Comparison of ENCODE assay signal across 1 fruit fly cellular context in genomic region chr3L:3259703-3260102, dm6.
TF ChIP-seq lines count a peak whose summit lies in the region.

No protein-coding gene starts in this region.

TF ChIP-seq in whole organism, embryonic, 481 proteins besides CTCF, POLR2A, EP300 and RAD21 (continued from another document and continues in another):
- TF ChIP-seq unpg (GFP tag; optimal IDR thresholded peaks at IDR 0.05; lab: Kevin White, UChicago) (peak; percentile 7), Poxn (GFP tag; IDR thresholded peaks at IDR 0.05; lab: Robert Waterston, UW) (no peak), pnt (GFP tag; optimal IDR thresholded peaks at IDR 0.05; lab: Kevin White, UChicago) (no peak), gem (tag; optimal IDR thresholded peaks at IDR 0.05; lab: Kevin White, UChicago) (peak; percentile 24), Dp (GFP tag; optimal IDR thresholded peaks at IDR 0.05; lab: Kevin White, UChicago) (no peak), lov (optimal IDR thresholded peaks at IDR 0.05; lab: Kevin White, UChicago) (no peak), lov (GFP tag; IDR thresholded peaks at IDR 0.05; lab: Robert Waterston, UW) (no peak), D (optimal IDR thresholded peaks at IDR 0.05; lab: Kevin White, UChicago) (no peak), D (GFP tag; optimal IDR thresholded peaks at IDR 0.05; lab: Kevin White, UChicago) (no peak), Nf-YA (GFP tag; IDR thresholded peaks at IDR 0.05; lab: Robert Waterston, UW) (no peak), CG8944 (GFP tag; optimal IDR thresholded peaks at IDR 0.05; lab: Kevin White, UChicago) (no peak), Drgx (GFP tag; IDR thresholded peaks at IDR 0.05; lab: Robert Waterston, UW) (peak; percentile 92), Hr39 (optimal IDR thresholded peaks at IDR 0.05; lab: Kevin White, UChicago) (no peak), CG4707 (GFP tag; optimal IDR thresholded peaks at IDR 0.05; lab: Kevin White, UChicago) (no peak), crc (GFP tag; optimal IDR thresholded peaks at IDR 0.05; lab: Kevin White, UChicago) (no peak), CG2712 (tag; optimal IDR thresholded peaks at IDR 0.05; lab: Kevin White, UChicago) (peak; percentile 16), zen (tag; optimal IDR thresholded peaks at IDR 0.05; lab: Kevin White, UChicago) (no peak), CG16813 (GFP tag; IDR thresholded peaks at IDR 0.05; lab: Robert Waterston, UW; ENCODE audit: partially characterized antibody) (no peak), Ets65A (GFP tag; lab: Kevin White, UChicago) (no peak), NC2β (GFP tag; optimal IDR thresholded peaks at IDR 0.05; lab: Kevin White, UChicago) (no peak), CG4854 (GFP tag; optimal IDR thresholded peaks at IDR 0.05; lab: Kevin White, UChicago) (no peak), CG4282 (GFP tag; optimal IDR thresholded peaks at IDR 0.05; lab: Kevin White, UChicago) (no peak), CG9215 (GFP tag; IDR thresholded peaks at IDR 0.05; lab: Robert Waterston, UW) (no peak), shn (GFP tag; optimal IDR thresholded peaks at IDR 0.05; lab: Kevin White, UChicago) (no peak), CG18262 (tag; optimal IDR thresholded peaks at IDR 0.05; lab: Kevin White, UChicago) (peak; percentile 1), Ada2b (GFP tag; IDR thresholded peaks at IDR 0.05; lab: Robert Waterston, UW) (peak; percentile 42; the same call in 1 of the 2 replicates), sc (optimal IDR thresholded peaks at IDR 0.05; lab: Kevin White, UChicago) (no peak), sc (GFP tag; optimal IDR thresholded peaks at IDR 0.05; lab: Kevin White, UChicago) (no peak), lmd (GFP tag; IDR thresholded peaks at IDR 0.05; lab: Robert Waterston, UW) (peak; percentile 28; the same call in 1 of the 2 replicates), Ssrp (tag; optimal IDR thresholded peaks at IDR 0.05; lab: Kevin White, UChicago) (no peak), CG9727 (GFP tag; optimal IDR thresholded peaks at IDR 0.05; lab: Kevin White, UChicago) (no peak), Med (GFP tag; lab: Kevin White, UChicago) (peak; percentile 50), phol (tag; optimal IDR thresholded peaks at IDR 0.05; lab: Kevin White, UChicago) (peak; percentile 9), gfzf (GFP tag; optimal IDR thresholded peaks at IDR 0.05; lab: Kevin White, UChicago) (no peak), CG17328 (GFP tag; IDR thresholded peaks at IDR 0.05; lab: Robert Waterston, UW) (no peak), BEAF-32 (GFP tag; optimal IDR thresholded peaks at IDR 0.05; lab: Kevin White, UChicago) (no peak), nerfin-2 (GFP tag; IDR thresholded peaks at IDR 0.05; lab: Robert Waterston, UW; ENCODE audit: partially characterized antibody) (no peak), MBD-R2 (GFP tag; IDR thresholded peaks at IDR 0.05; lab: Robert Waterston, UW) (no peak), B-H1 (GFP tag; IDR thresholded peaks at IDR 0.05; lab: Robert Waterston, UW) (no peak), CG15696 (tag; optimal IDR thresholded peaks at IDR 0.05; lab: Kevin White, UChicago) (no peak), CG11695 (GFP tag; IDR thresholded peaks at IDR 0.05; lab: Robert Waterston, UW) (0 out of 3 replicates have a peak, but pooled peaks have one; percentile 16), HLH3B (GFP tag; IDR thresholded peaks at IDR 0.05; lab: Robert Waterston, UW) (no peak), Camta (GFP tag; optimal IDR thresholded peaks at IDR 0.05; lab: Kevin White, UChicago) (no peak), CG7357 (GFP tag; IDR thresholded peaks at IDR 0.05; lab: Robert Waterston, UW) (no peak), CG2202 (tag; optimal IDR thresholded peaks at IDR 0.05; lab: Kevin White, UChicago) (no peak), CG18764 (GFP tag; optimal IDR thresholded peaks at IDR 0.05; lab: Kevin White, UChicago) (no peak), CG12769 (tag; optimal IDR thresholded peaks at IDR 0.05; lab: Kevin White, UChicago) (no peak), CG3065 (GFP tag; optimal IDR thresholded peaks at IDR 0.05; lab: Kevin White, UChicago) (no peak), CG11093 (GFP tag; IDR thresholded peaks at IDR 0.05; lab: Robert Waterston, UW) (no peak), CG12155 (GFP tag; optimal IDR thresholded peaks at IDR 0.05; lab: Kevin White, UChicago) (no peak), CG14667 (GFP tag; IDR thresholded peaks at IDR 0.05; lab: Robert Waterston, UW) (no peak), CG34422 (GFP tag; IDR thresholded peaks at IDR 0.05; lab: Robert Waterston, UW) (no peak), chn (GFP tag; optimal IDR thresholded peaks at IDR 0.05; lab: Kevin White, UChicago) (no peak), tio (GFP tag; optimal IDR thresholded peaks at IDR 0.05; lab: Kevin White, UChicago) (no peak), CG14014 (GFP tag; IDR thresholded peaks at IDR 0.05; lab: Robert Waterston, UW) (no peak), ham (GFP tag; IDR thresholded peaks at IDR 0.05; lab: Robert Waterston, UW) (no peak), E2f1 (GFP tag; IDR thresholded peaks at IDR 0.05; lab: Robert Waterston, UW) (no peak), CG6683 (GFP tag; optimal IDR thresholded peaks at IDR 0.05; lab: Kevin White, UChicago) (no peak), BtbVII (GFP tag; optimal IDR thresholded peaks at IDR 0.05; lab: Kevin White, UChicago) (no peak), Atf3 (GFP tag; optimal IDR thresholded peaks at IDR 0.05; lab: Kevin White, UChicago) (no peak), Blimp-1 (GFP tag; optimal IDR thresholded peaks at IDR 0.05; lab: Kevin White, UChicago) (peak; percentile 27), CG5245 (GFP tag; optimal IDR thresholded peaks at IDR 0.05; lab: Kevin White, UChicago) (no peak), slp2 (GFP tag; optimal IDR thresholded peaks at IDR 0.05; lab: Kevin White, UChicago) (no peak), esg (GFP tag; conservative IDR thresholded peaks at IDR 0.05; lab: Robert Waterston, UW) (no peak), Atf6 (GFP tag; IDR thresholded peaks at IDR 0.05; lab: Robert Waterston, UW) (no peak), CG10654 (GFP tag; optimal IDR thresholded peaks at IDR 0.05; lab: Kevin White, UChicago) (no peak), CG32772 (GFP tag; IDR thresholded peaks at IDR 0.05; lab: Robert Waterston, UW) (no peak), grau (tag; optimal IDR thresholded peaks at IDR 0.05; lab: Kevin White, UChicago) (no peak), CG6254 (GFP tag; optimal IDR thresholded peaks at IDR 0.05; lab: Kevin White, UChicago) (no peak), vfl (GFP tag; optimal IDR thresholded peaks at IDR 0.05; lab: Kevin White, UChicago) (no peak), CG7839 (tag; optimal IDR thresholded peaks at IDR 0.05; lab: Kevin White, UChicago) (no peak), Dref (GFP tag; IDR thresholded peaks at IDR 0.05; lab: Robert Waterston, UW) (no peak), dmrt99B (tag; optimal IDR thresholded peaks at IDR 0.05; lab: Kevin White, UChicago) (peak; percentile 1), H2.0 (GFP tag; IDR thresholded peaks at IDR 0.05; lab: Robert Waterston, UW) (no peak), dan (GFP tag; IDR thresholded peaks at IDR 0.05; lab: Robert Waterston, UW) (no peak), CG11504 (tag; optimal IDR thresholded peaks at IDR 0.05; lab: Kevin White, UChicago) (peak; percentile 12), ara (GFP tag; IDR thresholded peaks at IDR 0.05; lab: Robert Waterston, UW) (no peak), CG10959 (GFP tag; IDR thresholded peaks at IDR 0.05; lab: Robert Waterston, UW) (no peak), CG11085 (GFP tag; IDR thresholded peaks at IDR 0.05; lab: Robert Waterston, UW) (no peak), Hr3 (GFP tag; optimal IDR thresholded peaks at IDR 0.05; lab: Kevin White, UChicago) (no peak), pzg (GFP tag; optimal IDR thresholded peaks at IDR 0.05; lab: Kevin White, UChicago) (no peak), Bteb2 (GFP tag; optimal IDR thresholded peaks at IDR 0.05; lab: Kevin White, UChicago) (no peak), CG31441 (GFP tag; IDR thresholded peaks at IDR 0.05; lab: Robert Waterston, UW) (0 out of 2 replicates have a peak, but pooled peaks have one; percentile 16), Antp (GFP tag; optimal IDR thresholded peaks at IDR 0.05; lab: Kevin White, UChicago) (no peak), HLH54F (GFP tag; optimal IDR thresholded peaks at IDR 0.05; lab: Kevin White, UChicago) (no peak), row (GFP tag; IDR thresholded peaks at IDR 0.05; lab: Robert Waterston, UW) (0 out of 3 replicates have a peak, but pooled peaks have one; percentile 11), Xbp1 (GFP tag; optimal IDR thresholded peaks at IDR 0.05; lab: Kevin White, UChicago) (no peak), h (optimal IDR thresholded peaks at IDR 0.05; lab: Kevin White, UChicago) (no peak), lola (GFP tag; optimal IDR thresholded peaks at IDR 0.05; lab: Kevin White, UChicago) (no peak), CG1603 (tag; optimal IDR thresholded peaks at IDR 0.05; lab: Kevin White, UChicago) (peak; percentile 24), CG11247 (GFP tag; IDR thresholded peaks at IDR 0.05; lab: Robert Waterston, UW) (no peak), CG15601 (tag; optimal IDR thresholded peaks at IDR 0.05; lab: Kevin White, UChicago) (no peak), slbo (GFP tag; IDR thresholded peaks at IDR 0.05; lab: Robert Waterston, UW) (no peak), CG4730 (GFP tag; IDR thresholded peaks at IDR 0.05; lab: Robert Waterston, UW) (0 out of 2 replicates have a peak, but pooled peaks have one; percentile 27), lbe (GFP tag; optimal IDR thresholded peaks at IDR 0.05; lab: Kevin White, UChicago) (peak; percentile 49), CG31224 (GFP tag; IDR thresholded peaks at IDR 0.05; lab: Robert Waterston, UW) (no peak), Gug (GFP tag; IDR thresholded peaks at IDR 0.05; lab: Robert Waterston, UW) (no peak), CHES-1-like (GFP tag; optimal IDR thresholded peaks at IDR 0.05; lab: Kevin White, UChicago) (no peak), ewg (GFP tag; optimal IDR thresholded peaks at IDR 0.05; lab: Kevin White, UChicago) (no peak), CG9817 (tag; optimal IDR thresholded peaks at IDR 0.05; lab: Kevin White, UChicago) (no peak), CG4360 (GFP tag; IDR thresholded peaks at IDR 0.05; lab: Robert Waterston, UW) (no peak), CG15479 (GFP tag; optimal IDR thresholded peaks at IDR 0.05; lab: Kevin White, UChicago) (no peak), CG13894 (tag; optimal IDR thresholded peaks at IDR 0.05; lab: Kevin White, UChicago) (no peak), her (GFP tag; optimal IDR thresholded peaks at IDR 0.05; lab: Kevin White, UChicago) (no peak), sens (GFP tag; lab: Kevin White, UChicago) (peak; percentile 72), CG2116 (GFP tag; optimal IDR thresholded peaks at IDR 0.05; lab: Kevin White, UChicago) (no peak), inv (GFP tag; IDR thresholded peaks at IDR 0.05; lab: Robert Waterston, UW; ENCODE audit: partially characterized antibody) (no peak), jumu (GFP tag; optimal IDR thresholded peaks at IDR 0.05; lab: Kevin White, UChicago) (no peak), NfI (GFP tag; optimal IDR thresholded peaks at IDR 0.05; lab: Kevin White, UChicago) (no peak), vvl (GFP tag; IDR thresholded peaks at IDR 0.05; lab: Robert Waterston, UW) (no peak), Elba2 (GFP tag; optimal IDR thresholded peaks at IDR 0.05; lab: Kevin White, UChicago) (no peak), ap (GFP tag; IDR thresholded peaks at IDR 0.05; lab: Robert Waterston, UW) (no peak), CG8089 (GFP tag; optimal IDR thresholded peaks at IDR 0.05; lab: Kevin White, UChicago) (no peak), tin (GFP tag; optimal IDR thresholded peaks at IDR 0.05; lab: Kevin White, UChicago) (no peak), twi (tag; optimal IDR thresholded peaks at IDR 0.05; lab: Kevin White, UChicago) (no peak), MTF-1 (GFP tag; optimal IDR thresholded peaks at IDR 0.05; lab: Kevin White, UChicago; ENCODE audit: borderline replicate concordance) (no peak), Abd-B (GFP tag; optimal IDR thresholded peaks at IDR 0.05; lab: Kevin White, UChicago) (no peak), Optix (GFP tag; IDR thresholded peaks at IDR 0.05; lab: Robert Waterston, UW) (no peak), HHEX (GFP tag; optimal IDR thresholded peaks at IDR 0.05; lab: Kevin White, UChicago) (no peak), CG13287 (GFP tag; IDR thresholded peaks at IDR 0.05; lab: Robert Waterston, UW; ENCODE audit: partially characterized antibody) (no peak), CG8478 (optimal IDR thresholded peaks at IDR 0.05; lab: Kevin White, UChicago) (no peak), zen2 (GFP tag; IDR thresholded peaks at IDR 0.05; lab: Robert Waterston, UW; ENCODE audit: partially characterized antibody) (no peak), CG6765 (GFP tag; optimal IDR thresholded peaks at IDR 0.05; lab: Kevin White, UChicago) (no peak), salm (tag; optimal IDR thresholded peaks at IDR 0.05; lab: Kevin White, UChicago) (no peak), tgo (GFP tag; IDR thresholded peaks at IDR 0.05; lab: Robert Waterston, UW) (no peak), gsb-n (tag; optimal IDR thresholded peaks at IDR 0.05; lab: Kevin White, UChicago) (no peak), Doc2 (GFP tag; IDR thresholded peaks at IDR 0.05; lab: Robert Waterston, UW) (no peak), ken (GFP tag; IDR thresholded peaks at IDR 0.05; lab: Robert Waterston, UW) (no peak), CG31365 (tag; optimal IDR thresholded peaks at IDR 0.05; lab: Kevin White, UChicago) (no peak), CG2889 (GFP tag; IDR thresholded peaks at IDR 0.05; lab: Robert Waterston, UW) (no peak), pb (GFP tag; optimal IDR thresholded peaks at IDR 0.05; lab: Kevin White, UChicago) (no peak), Hey (tag; optimal IDR thresholded peaks at IDR 0.05; lab: Kevin White, UChicago) (no peak), CG17829 (tag; optimal IDR thresholded peaks at IDR 0.05; lab: Kevin White, UChicago) (no peak), CG2129 (GFP tag; IDR thresholded peaks at IDR 0.05; lab: Robert Waterston, UW; ENCODE audit: partially characterized antibody) (no peak), pros (GFP tag; optimal IDR thresholded peaks at IDR 0.05; lab: Kevin White, UChicago) (no peak), cas (GFP tag; IDR thresholded peaks at IDR 0.05; lab: Robert Waterston, UW) (no peak), CG13775 (GFP tag; optimal IDR thresholded peaks at IDR 0.05; lab: Kevin White, UChicago) (no peak), CG2120 (GFP tag; optimal IDR thresholded peaks at IDR 0.05; lab: Kevin White, UChicago) (no peak), Spps (tag; optimal IDR thresholded peaks at IDR 0.05; lab: Kevin White, UChicago) (no peak), Dek (tag; optimal IDR thresholded peaks at IDR 0.05; lab: Kevin White, UChicago) (no peak), insv (GFP tag; optimal IDR thresholded peaks at IDR 0.05; lab: Kevin White, UChicago) (no peak), CG9437 (GFP tag; optimal IDR thresholded peaks at IDR 0.05; lab: Kevin White, UChicago) (no peak)
